Worm (Caenorhabditis elegans) whole organism, L4 larva: ENCODE measurements around the gene Y57A10A.13.

Experiments
- T20F7.1 ChIP-seq: fragments of 200-800 bp; sonication (Bioruptor generic); optimal IDR thresholded peaks from 2 replicates; lab custom pipeline; 2018; ENCODE audit warnings: mild to moderate bottlenecking, missing genetic modification characterization, missing compliant biosample characterization
- ZK337.2 ChIP-seq: fragments of 200-800 bp; sonication (Bioruptor generic); IDR thresholded peaks from 2 replicates; pipeline ENCODE4 v1.3.6; 2022; ENCODE audit warnings: missing genetic modification reagents, missing genetic modification characterization, missing compliant biosample characterization
- ama-1 ChIP-seq: fragments of 150-350 bp; optimal IDR thresholded peaks from 2 replicates; lab custom pipeline; 2014; ENCODE audit warnings: inconsistent platforms, mixed read lengths
- ceh-20 ChIP-seq: fragments of 200-800 bp; sonication (Bioruptor generic); IDR thresholded peaks from 2 replicates; pipeline ENCODE4 v1.3.6; 2022; ENCODE audit warnings: missing genetic modification reagents, missing genetic modification characterization, missing compliant biosample characterization
- ceh-44 ChIP-seq: fragments of 200-800 bp; sonication (Bioruptor generic); IDR thresholded peaks from 2 replicates; pipeline ENCODE4 v1.3.6; 2022; ENCODE audit warnings: missing genetic modification reagents, missing genetic modification characterization, missing compliant biosample characterization
- hmg-1.1 ChIP-seq: fragments of 200-800 bp; sonication (Bioruptor generic); IDR thresholded peaks from 2 replicates; pipeline ENCODE4 v1.3.6; 2022; ENCODE audit warnings: missing genetic modification reagents, missing genetic modification characterization, missing compliant biosample characterization
- madf-5 ChIP-seq, 2 experiments: fragments of 200-800 bp; sonication (Bioruptor generic); IDR thresholded peaks; 2 replicates each; pipeline ENCODE4 v1.3.6; 2022; ENCODE audit warnings: missing compliant biosample characterization in 2 of 2, missing genetic modification characterization in 2 of 2
- mdt-29 ChIP-seq: fragments of 200-800 bp; sonication (Bioruptor generic); IDR thresholded peaks from 2 replicates; pipeline ENCODE4 v1.3.6; 2022; ENCODE audit warnings: missing genetic modification reagents, missing genetic modification characterization, missing compliant biosample characterization
- skn-1 ChIP-seq: fragments of 150-350 bp; optimal IDR thresholded peaks from 2 replicates; lab custom pipeline; 2014; ENCODE audit warnings: missing biosample characterization, missing genetic modification characterization

- TF ChIP-seq hmg-1.1 (GFP tag; lab: Robert Waterston, UW) = no peak
- TF ChIP-seq mdt-29 (GFP tag; lab: Robert Waterston, UW) = no peak
- TF ChIP-seq ZK337.2 (GFP tag; lab: Robert Waterston, UW) = no peak
- TF ChIP-seq madf-5 (GFP tag; IDR thresholded peaks at IDR 0.05; lab: Robert Waterston, UW) = no peak
- TF ChIP-seq T20F7.1 = no peak
- no peak for TF ChIP-seq ama-1 (lab: Kevin White, UChicago)
- no peak for TF ChIP-seq ceh-20 (GFP tag; lab: Robert Waterston, UW)
- no peak for TF ChIP-seq ceh-44
- no peak for TF ChIP-seq skn-1 (tag; lab: Kevin White, UChicago)
Measured at ce11 chrII:12130393-12130792, 54.3 kb downstream of the Y57A10A.13 start.
